Worm (Caenorhabditis elegans) whole organism, L4/young adult: ENCODE measurements around the gene dig-1.

Experiments used
- W03F9.2 ChIP-seq: fragments of 150-350 bp; optimal IDR thresholded peaks from 2 replicates; lab custom pipeline; 2014; ENCODE audit warnings: missing biosample characterization, missing genetic modification characterization
- him-1 ChIP-seq: sonication (generic microtip); optimal IDR thresholded peaks from 2 replicates; lab custom pipeline; 2016; ENCODE audit warnings: missing genotype, missing genetic modification reagents, missing genetic modification characterization, missing compliant biosample characterization

DNA sequence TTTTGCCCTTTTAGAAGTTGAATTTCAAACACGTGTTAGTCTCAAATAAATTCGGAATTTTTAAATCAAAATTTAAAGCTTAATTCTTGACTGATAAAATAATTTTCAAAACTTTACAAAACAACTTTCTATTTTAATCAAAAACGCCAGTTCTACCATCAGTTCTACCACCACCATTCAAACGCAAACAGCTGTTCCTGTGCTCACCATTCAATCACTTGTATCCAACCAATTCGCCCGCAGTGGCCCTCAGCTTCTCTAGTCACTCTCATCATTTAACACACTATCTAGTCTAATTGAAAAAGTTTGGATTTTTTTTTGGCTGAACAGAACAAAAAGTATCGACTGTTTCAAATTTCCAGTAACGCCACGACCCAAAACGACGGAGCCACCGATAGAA lies 76.7 kb downstream of the dig-1 start:
- TF ChIP-seq him-1 (tag; lab: Kevin White, UChicago) (no peak), W03F9.2 (tag; lab: Kevin White, UChicago) (no peak)
